Worm (Caenorhabditis elegans) whole organism, L4 larva: ENCODE measurements around the gene lntl-1.

Experiments
- arid-1 ChIP-seq: fragments of 200-800 bp; sonication (Bioruptor generic); conservative IDR thresholded peaks from 2 replicates; pipeline ENCODE4 v1.3.6; 2022; ENCODE audit warnings: missing genetic modification reagents, missing genetic modification characterization, missing compliant biosample characterization
- lin-38 ChIP-seq: fragments of 200-800 bp; sonication (Bioruptor generic); IDR thresholded peaks from 2 replicates; pipeline ENCODE4 v1.3.6; 2022; ENCODE audit warnings: missing genetic modification reagents, missing genetic modification characterization, missing compliant biosample characterization
- snpc-4 ChIP-seq: fragments of 150-350 bp; optimal IDR thresholded peaks from 2 replicates; lab custom pipeline; 2014; ENCODE audit warnings: missing biosample characterization, missing genetic modification characterization
- unc-130 ChIP-seq: sonication (generic microtip); optimal IDR thresholded peaks from 2 replicates; lab custom pipeline; 2016; ENCODE audit warnings: missing genetic modification reagents, missing genetic modification characterization, missing compliant biosample characterization
- zag-1 ChIP-seq: fragments of 150-350 bp; optimal IDR thresholded peaks from 2 replicates; lab custom pipeline; 2014; ENCODE audit warnings: missing biosample characterization, missing genetic modification characterization

ce11 chrIV:5839178-5839577 is 32.3 kb upstream of the lntl-1 start, which contains the start of gene C06E7.2:
- TF ChIP-seq snpc-4 (tag; lab: Kevin White, UChicago) (no peak), zag-1 (tag; lab: Kevin White, UChicago) (no peak), unc-130 (no peak), arid-1 (GFP tag; lab: Robert Waterston, UW) (no peak), lin-38 (GFP tag; lab: Robert Waterston, UW) (no peak)
